Fruit fly (Drosophila melanogaster) whole organism, embryonic: Measurements from ENCODE around the gene CG18132.

ENCODE experiments used
- Adf1 ChIP-seq: fragments of 200-800 bp; sonication (Bioruptor generic); IDR thresholded peaks from 2 replicates; pipeline ENCODE4 v1.3.6; 2022; ENCODE audit warnings: missing biosample characterization, missing genetic modification characterization
- Asciz ChIP-seq: fragments of 200-800 bp; sonication (Bioruptor generic); optimal IDR thresholded peaks from 2 replicates; lab custom pipeline; 2017; ENCODE audit warnings: missing biosample characterization, mild to moderate bottlenecking, missing genetic modification characterization, missing genetic modification reagents
- CG11093 ChIP-seq: fragments of 200-800 bp; sonication (Bioruptor generic); IDR thresholded peaks from 3 replicates; pipeline ENCODE4 v1.3.6; 2022; ENCODE audit warnings: missing biosample characterization, missing genetic modification characterization
- CG12299 ChIP-seq: fragments of 200-800 bp; sonication (Bioruptor generic); optimal IDR thresholded peaks from 2 replicates; lab custom pipeline; 2018; ENCODE audit warnings: missing biosample characterization, mild to moderate bottlenecking, missing genetic modification characterization
- CG12391 ChIP-seq: fragments of 200-800 bp; sonication (Bioruptor generic); optimal IDR thresholded peaks from 3 replicates; lab custom pipeline; 2018; ENCODE audit warnings: missing biosample characterization, mild to moderate bottlenecking, missing genetic modification characterization, moderate library complexity
- CG14014 ChIP-seq: fragments of 200-800 bp; sonication (Bioruptor generic); IDR thresholded peaks from 2 replicates; pipeline ENCODE4 v1.3.6; 2022; ENCODE audit warnings: missing biosample characterization, missing genetic modification characterization
- CG14441 ChIP-seq: fragments of 200-800 bp; sonication (Bioruptor generic); IDR thresholded peaks from 2 replicates; pipeline ENCODE4 v1.3.6; 2022; ENCODE audit warnings: missing biosample characterization, missing genetic modification characterization
- CG15514 ChIP-seq: fragments of 200-800 bp; sonication (Bioruptor generic); optimal IDR thresholded peaks from 3 replicates; lab custom pipeline; 2017; ENCODE audit warnings: missing biosample characterization, missing genetic modification characterization, mild to moderate bottlenecking, moderate library complexity, missing genetic modification reagents
- CG17385 ChIP-seq: fragments of 200-800 bp; sonication (Bioruptor generic); optimal IDR thresholded peaks from 3 replicates; lab custom pipeline; 2018; ENCODE audit warnings: missing biosample characterization, mild to moderate bottlenecking, missing genetic modification characterization
- CG17912 ChIP-seq: fragments of 200-800 bp; sonication (Bioruptor generic); optimal IDR thresholded peaks from 2 replicates; lab custom pipeline; 2018; ENCODE audit warnings: missing biosample characterization, mild to moderate bottlenecking, missing genetic modification characterization
- CG18262 ChIP-seq: fragments of 200-800 bp; optimal IDR thresholded peaks from 3 replicates; lab custom pipeline; 2019; ENCODE audit warnings: missing biosample characterization, mild to moderate bottlenecking, missing genetic modification characterization, moderate library complexity
- CG30020 ChIP-seq: fragments of 200-800 bp; optimal IDR thresholded peaks from 2 replicates; lab custom pipeline; 2019; ENCODE audit warnings: missing biosample characterization, mild to moderate bottlenecking, missing genetic modification characterization, moderate library complexity
- CG33557 ChIP-seq: fragments of 200-800 bp; sonication (Bioruptor generic); optimal IDR thresholded peaks from 2 replicates; lab custom pipeline; 2019; ENCODE audit warnings: missing biosample characterization, mild to moderate bottlenecking, missing genetic modification characterization, moderate library complexity
- CG4328 ChIP-seq: fragments of 200-800 bp; sonication (Bioruptor generic); optimal IDR thresholded peaks from 3 replicates; lab custom pipeline; 2017; ENCODE audit warnings: missing biosample characterization, missing genetic modification reagents, missing genetic modification characterization
- CG5245 ChIP-seq: fragments of 200-800 bp; sonication (Bioruptor generic); optimal IDR thresholded peaks from 3 replicates; lab custom pipeline; 2016; ENCODE audit warnings: missing biosample characterization, missing genetic modification characterization
- CG6689 ChIP-seq: fragments of 200-800 bp; sonication (Bioruptor generic); IDR thresholded peaks from 2 replicates; pipeline ENCODE4 v1.3.6; 2022; ENCODE audit warnings: missing biosample characterization, missing genetic modification characterization
- CG7271 ChIP-seq: fragments of 200-800 bp; sonication (Bioruptor generic); optimal IDR thresholded peaks from 2 replicates; lab custom pipeline; 2018; ENCODE audit warnings: missing biosample characterization, mild to moderate bottlenecking, missing genetic modification characterization, moderate library complexity
- CG7786 ChIP-seq: fragments of 200-800 bp; sonication (Bioruptor generic); optimal IDR thresholded peaks from 2 replicates; lab custom pipeline; 2016; ENCODE audit warnings: missing biosample characterization, missing genetic modification characterization
- CHES-1-like ChIP-seq: fragments of 200-800 bp; sonication (Bioruptor generic); optimal IDR thresholded peaks from 2 replicates; lab custom pipeline; 2016; ENCODE audit warnings: missing biosample characterization, missing genetic modification characterization
- CkIIα-i1 ChIP-seq: fragments of 200-800 bp; sonication (Bioruptor generic); IDR thresholded peaks from 2 replicates; pipeline ENCODE4 v1.3.6; 2022; ENCODE audit warnings: missing biosample characterization, missing genetic modification characterization
- CrebB ChIP-seq: fragments of 200-800 bp; sonication (Bioruptor generic); optimal IDR thresholded peaks from 3 replicates; lab custom pipeline; 2018; ENCODE audit warnings: missing biosample characterization, mild to moderate bottlenecking, missing genetic modification characterization
- Dbx ChIP-seq: fragments of 200-800 bp; sonication (Bioruptor generic); IDR thresholded peaks from 3 replicates; pipeline ENCODE4 v1.3.6; 2022; ENCODE audit warnings: missing biosample characterization, missing genetic modification characterization
- E2f2 ChIP-seq: fragments of 200-800 bp; sonication (Bioruptor generic); IDR thresholded peaks from 2 replicates; pipeline ENCODE4 v1.3.6; 2022; ENCODE audit warnings: missing biosample characterization, missing genetic modification characterization
- HHEX ChIP-seq: fragments of 200-800 bp; sonication (Bioruptor generic); optimal IDR thresholded peaks from 3 replicates; lab custom pipeline; 2017; ENCODE audit warnings: missing biosample characterization, mild to moderate bottlenecking, missing genetic modification characterization, missing genetic modification reagents
- MBD-R2 ChIP-seq: fragments of 200-800 bp; sonication (Bioruptor generic); IDR thresholded peaks from 2 replicates; pipeline ENCODE4 v1.3.6; 2022; ENCODE audit warnings: missing biosample characterization, missing genetic modification characterization
- Myb ChIP-seq: fragments of 200-800 bp; sonication (Bioruptor generic); optimal IDR thresholded peaks from 2 replicates; lab custom pipeline; 2016; ENCODE audit warnings: missing biosample characterization, missing genetic modification characterization
- NK7.1 ChIP-seq: fragments of 200-800 bp; sonication (Bioruptor generic); optimal IDR thresholded peaks from 3 replicates; lab custom pipeline; 2016; ENCODE audit warnings: missing biosample characterization, missing genetic modification characterization
- Neu2 ChIP-seq: fragments of 200-800 bp; sonication (Bioruptor generic); optimal IDR thresholded peaks from 3 replicates; lab custom pipeline; 2016; ENCODE audit warnings: missing biosample characterization, missing genetic modification characterization, borderline replicate concordance
- Sry-β ChIP-seq: fragments of 200-800 bp; sonication (Bioruptor generic); optimal IDR thresholded peaks from 2 replicates; lab custom pipeline; 2018; ENCODE audit warnings: missing biosample characterization, mild to moderate bottlenecking, missing genetic modification characterization, moderate library complexity
- Stat92E ChIP-seq, 3 experiments: fragments of >200 bp in 2 of 3; fragments of 200-800 bp in 1 of 3; sonication (Bioruptor generic) in 1 of 3; optimal IDR thresholded peaks; 2 replicates each; lab custom pipeline; 2017 to 2019; ENCODE audit warnings: missing biosample characterization in 3 of 3, missing genetic modification characterization in 3 of 3, mild to moderate bottlenecking in 1 of 3, moderate library complexity in 1 of 3
- YL-1 ChIP-seq: fragments of 200-800 bp; sonication (Bioruptor generic); optimal IDR thresholded peaks from 3 replicates; lab custom pipeline; 2017; ENCODE audit warnings: missing biosample characterization, mild to moderate bottlenecking, missing genetic modification characterization
- ash1 ChIP-seq: fragments of 200-800 bp; sonication (Bioruptor generic); optimal IDR thresholded peaks from 2 replicates; lab custom pipeline; 2018; ENCODE audit warnings: missing biosample characterization, mild to moderate bottlenecking, missing genetic modification characterization
- chinmo ChIP-seq: fragments of 200-800 bp; sonication (Bioruptor generic); IDR thresholded peaks from 4 replicates; pipeline ENCODE4 v1.3.6; 2022; ENCODE audit warnings: missing biosample characterization, missing genetic modification characterization; ENCODE audit not compliant: partially characterized antibody
- corto ChIP-seq: fragments of 200-800 bp; sonication (Bioruptor generic); optimal IDR thresholded peaks from 2 replicates; lab custom pipeline; 2016; ENCODE audit warnings: missing biosample characterization, mild to moderate bottlenecking, missing genetic modification characterization, moderate library complexity
- dysf ChIP-seq: fragments of 200-800 bp; sonication (Bioruptor generic); IDR thresholded peaks from 3 replicates; pipeline ENCODE4 v1.3.6; 2022; ENCODE audit warnings: missing biosample characterization, missing genetic modification characterization
- ftz-f1 ChIP-seq: fragments of 200-800 bp; sonication (Bioruptor generic); optimal IDR thresholded peaks from 2 replicates; lab custom pipeline; 2016; ENCODE audit warnings: missing biosample characterization, missing genetic modification characterization
- gce ChIP-seq: fragments of 200-800 bp; sonication (Bioruptor generic); IDR thresholded peaks from 3 replicates; pipeline ENCODE4 v1.3.6; 2022; ENCODE audit warnings: missing biosample characterization, missing genetic modification characterization
- gcm2 ChIP-seq: fragments of 200-800 bp; sonication (Bioruptor generic); optimal IDR thresholded peaks from 2 replicates; lab custom pipeline; 2016; ENCODE audit warnings: missing biosample characterization, missing genetic modification characterization
- gt ChIP-seq: fragments of 200-800 bp; sonication (Bioruptor generic); IDR thresholded peaks from 2 replicates; pipeline ENCODE4 v1.3.6; 2022; ENCODE audit warnings: missing biosample characterization, missing genetic modification characterization
- ham ChIP-seq: fragments of 200-800 bp; sonication (Bioruptor generic); IDR thresholded peaks from 2 replicates; pipeline ENCODE4 v1.3.6; 2022; ENCODE audit warnings: missing biosample characterization, missing genetic modification characterization
- hb ChIP-seq: fragments of 200-800 bp; sonication (Bioruptor generic); IDR thresholded peaks from 3 replicates; pipeline ENCODE4 v1.3.6; 2022; ENCODE audit warnings: missing biosample characterization, missing genetic modification characterization; ENCODE audit not compliant: partially characterized antibody
- lab ChIP-seq: fragments of 200-800 bp; sonication (Bioruptor generic); optimal IDR thresholded peaks from 3 replicates; lab custom pipeline; 2017; ENCODE audit warnings: missing biosample characterization, missing genetic modification characterization, mild to moderate bottlenecking, moderate library complexity, missing genetic modification reagents
- lola ChIP-seq, 3 experiments: fragments of >200 bp in 2 of 3; fragments of 200-800 bp in 1 of 3; sonication (Bioruptor generic) in 1 of 3; optimal IDR thresholded peaks; 2 replicates each; lab custom pipeline; 2017 to 2019; ENCODE audit warnings: missing biosample characterization in 3 of 3, missing genetic modification characterization in 3 of 3, mild to moderate bottlenecking in 1 of 3, moderate library complexity in 1 of 3
- luna ChIP-seq: fragments of 200-800 bp; sonication (Bioruptor generic); optimal IDR thresholded peaks from 2 replicates; lab custom pipeline; 2016; ENCODE audit warnings: missing biosample characterization, missing genetic modification characterization
- mam ChIP-seq: fragments of 200-800 bp; sonication (Bioruptor generic); optimal IDR thresholded peaks from 3 replicates; lab custom pipeline; 2016; ENCODE audit warnings: missing biosample characterization, missing genetic modification characterization
- pfk ChIP-seq: fragments of 200-800 bp; sonication (Bioruptor generic); optimal IDR thresholded peaks from 2 replicates; lab custom pipeline; 2018; ENCODE audit warnings: missing biosample characterization, mild to moderate bottlenecking, missing genetic modification characterization, moderate library complexity
- row ChIP-seq: fragments of 200-800 bp; sonication (Bioruptor generic); IDR thresholded peaks from 3 replicates; pipeline ENCODE4 v1.3.6; 2022; ENCODE audit warnings: missing biosample characterization, missing genetic modification characterization
- sr ChIP-seq: fragments of 200-800 bp; sonication (Bioruptor generic); IDR thresholded peaks from 3 replicates; pipeline ENCODE4 v1.3.6; 2022; ENCODE audit warnings: missing biosample characterization, missing genetic modification characterization
- ttk ChIP-seq: fragments of 200-800 bp; sonication (Bioruptor generic); IDR thresholded peaks from 2 replicates; pipeline ENCODE4 v2.1.2; 2022; ENCODE audit warnings: missing biosample characterization, missing genetic modification characterization
- zfh2 ChIP-seq: fragments of 200-800 bp; sonication (Bioruptor generic); optimal IDR thresholded peaks from 2 replicates; lab custom pipeline; 2016; ENCODE audit warnings: missing biosample characterization, missing genetic modification characterization

Gene CG18132

DNA sequence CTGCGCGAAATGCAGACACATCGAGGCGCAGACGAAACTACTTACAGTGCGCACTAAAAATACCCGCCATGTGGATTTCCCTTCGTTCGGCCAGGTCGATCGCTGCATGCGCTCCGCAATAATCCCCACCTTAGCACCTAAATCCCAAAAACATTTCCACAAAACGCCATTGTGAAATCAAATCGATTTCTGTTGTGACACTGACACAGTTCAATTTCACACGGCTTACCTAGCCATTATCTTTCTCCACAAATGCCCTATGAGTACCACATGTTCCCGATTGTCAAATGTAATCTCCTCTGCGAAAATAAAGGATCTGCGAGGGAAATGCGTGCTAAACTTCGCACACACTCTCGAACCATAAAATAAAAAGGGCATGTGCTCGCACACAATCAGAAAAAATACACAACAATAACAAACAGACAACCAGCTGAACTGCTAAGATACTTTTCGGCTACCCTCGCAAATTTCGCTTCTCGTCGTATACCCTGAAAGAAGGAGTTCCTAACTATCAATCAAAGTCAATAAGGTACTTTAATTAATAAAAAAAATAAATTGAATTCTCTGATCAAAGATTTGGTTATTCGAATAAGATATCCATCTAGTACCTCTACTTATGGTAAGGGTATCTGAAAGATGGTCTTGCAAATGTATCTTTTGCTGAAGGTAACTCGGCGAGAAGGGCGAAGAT lies 31.2 kb downstream of the CG18132 start (continued):
- TF ChIP-seq lola (GFP tag; optimal IDR thresholded peaks at IDR 0.05; lab: Kevin White, UChicago) (no peak), CG33557 (GFP tag; lab: Kevin White, UChicago) (no peak), Adf1 (GFP tag; lab: Robert Waterston, UW) (no peak), CG12391 (tag; lab: Kevin White, UChicago) (no peak), NK7.1 (GFP tag; lab: Kevin White, UChicago) (no peak), Myb (GFP tag; lab: Kevin White, UChicago) (no peak), CG15514 (GFP tag; lab: Kevin White, UChicago) (no peak), CHES-1-like (GFP tag; lab: Kevin White, UChicago) (no peak), Neu2 (no peak), luna (no peak), CG5245 (GFP tag; lab: Kevin White, UChicago) (no peak), CG4328 (GFP tag; lab: Kevin White, UChicago) (no peak), Sry-β (no peak), E2f2 (GFP tag; lab: Robert Waterston, UW) (no peak), YL-1 (GFP tag; lab: Kevin White, UChicago) (no peak), CG7271 (tag; lab: Kevin White, UChicago) (no peak), MBD-R2 (GFP tag; lab: Robert Waterston, UW) (no peak), CrebB (tag; lab: Kevin White, UChicago) (no peak), zfh2 (GFP tag; lab: Kevin White, UChicago) (no peak), ash1 (GFP tag; lab: Kevin White, UChicago) (no peak), CG17385 (GFP tag; lab: Kevin White, UChicago) (no peak), hb (GFP tag; lab: Robert Waterston, UW) (no peak), dysf (GFP tag; lab: Robert Waterston, UW) (peak; percentile 46; the same call in 1 of the 3 replicates), Stat92E (GFP tag; optimal IDR thresholded peaks at IDR 0.05; lab: Kevin White, UChicago) (no peak), HHEX (GFP tag; lab: Kevin White, UChicago) (no peak), ftz-f1 (GFP tag; lab: Kevin White, UChicago) (no peak), CG7786 (GFP tag; lab: Kevin White, UChicago) (no peak), gcm2 (GFP tag; lab: Kevin White, UChicago) (no peak), CG30020 (tag; lab: Kevin White, UChicago) (no peak), CG11093 (GFP tag; lab: Robert Waterston, UW) (no peak), CG12299 (tag; lab: Kevin White, UChicago) (no peak), mam (GFP tag; lab: Kevin White, UChicago) (no peak), CG14014 (GFP tag; lab: Robert Waterston, UW) (no peak), chinmo (GFP tag; lab: Robert Waterston, UW) (no peak), ham (GFP tag; lab: Robert Waterston, UW) (no peak), Dbx (GFP tag; lab: Robert Waterston, UW) (no peak), CG6689 (peak; percentile 44; the same call in 1 of the 2 replicates), CkIIα-i1 (GFP tag; lab: Robert Waterston, UW) (no peak), sr (GFP tag; lab: Robert Waterston, UW) (no peak), pfk (GFP tag; lab: Kevin White, UChicago) (no peak), CG17912 (GFP tag; lab: Kevin White, UChicago) (no peak), corto (GFP tag; lab: Kevin White, UChicago) (no peak), ttk (GFP tag; lab: Robert Waterston, UW) (peak; percentile 28; the same call in 1 of the 2 replicates), Asciz (no peak), CG14441 (GFP tag; lab: Robert Waterston, UW) (peak; percentile 70), CG18262 (peak; percentile 22), lab (GFP tag; lab: Kevin White, UChicago) (peak; percentile 26), gce (GFP tag; lab: Robert Waterston, UW) (no peak), gt (GFP tag; lab: Robert Waterston, UW) (no peak), row (GFP tag; lab: Robert Waterston, UW) (peak; percentile 33; the same call in 1 of the 3 replicates)
